Fruit fly (Drosophila melanogaster) whole organism: ENCODE measurements around the gene qm.

ENCODE experiments used
- Dll ChIP-seq: fragments of >200 bp; optimal IDR thresholded peaks from 2 replicates; lab custom pipeline; 2017
- EcR ChIP-seq, 2 experiments: fragments of >200 bp; optimal IDR thresholded peaks; 2 replicates each; lab custom pipeline; 2017; ENCODE audit warnings: missing biosample characterization in 2 of 2, missing genetic modification characterization in 2 of 2, missing genetic modification reagents in 2 of 2
- pan ChIP-seq: fragments of >200 bp; optimal IDR thresholded peaks from 2 replicates; lab custom pipeline; 2017
- usp ChIP-seq: fragments of >200 bp; optimal IDR thresholded peaks from 2 replicates; lab custom pipeline; 2017; ENCODE audit warnings: missing biosample characterization, missing genetic modification characterization, mixed read lengths

- TF ChIP-seq pan (lab: Kevin White, UChicago) = no peak
- TF ChIP-seq Dll = no peak
- no peak for TF ChIP-seq usp (GFP tag; lab: Kevin White, UChicago)
- TF ChIP-seq EcR (GFP tag; optimal IDR thresholded peaks at IDR 0.05; lab: Kevin White, UChicago) = no peak
Observed at dm6 chr3L:7368934-7369333, 20.8 kb downstream of the qm start, which contains the start of gene Sh3beta.
